Worm (Caenorhabditis elegans) whole organism, early embryonic: ENCODE data around the gene rga-4.

ENCODE experiments used
- aly-1 ChIP-seq: sonication (generic microtip); optimal IDR thresholded peaks from 2 replicates; lab custom pipeline; 2016; ENCODE audit warnings: missing genetic modification characterization, missing compliant biosample characterization
- ama-1 ChIP-seq: fragments of 150-350 bp; optimal IDR thresholded peaks from 2 replicates; lab custom pipeline; 2014
- ceh-13 ChIP-seq: fragments of 200-800 bp; sonication (Bioruptor generic); optimal IDR thresholded peaks from 2 replicates; lab custom pipeline; 2018; ENCODE audit warnings: mild to moderate bottlenecking, missing genetic modification characterization, missing compliant biosample characterization
- ceh-36 ChIP-seq: sonication (generic microtip); optimal IDR thresholded peaks from 2 replicates; lab custom pipeline; 2016; ENCODE audit warnings: missing genetic modification characterization, inconsistent platforms, missing compliant biosample characterization
- flt-1 ChIP-seq: fragments of 200-800 bp; sonication (Bioruptor generic); IDR thresholded peaks from 2 replicates; pipeline ENCODE4 v1.3.6; 2022; ENCODE audit warnings: missing genetic modification characterization, missing compliant biosample characterization
- hmbx-1 ChIP-seq: sonication (generic microtip); optimal IDR thresholded peaks from 2 replicates; lab custom pipeline; 2016; ENCODE audit warnings: mild to moderate bottlenecking, missing genetic modification characterization, missing compliant biosample characterization
- pes-1 ChIP-seq: fragments of 200-800 bp; sonication (Bioruptor generic); IDR thresholded peaks from 2 replicates; pipeline ENCODE4 v1.3.6; 2022; ENCODE audit warnings: missing genetic modification reagents, missing genetic modification characterization, missing compliant biosample characterization
- scrt-1 ChIP-seq: fragments of 200-800 bp; sonication (Bioruptor generic); IDR thresholded peaks from 2 replicates; pipeline ENCODE4 v1.3.6; 2022; ENCODE audit warnings: missing genetic modification characterization, missing compliant biosample characterization
- tbx-37 ChIP-seq: fragments of 200-800 bp; sonication (Bioruptor generic); conservative IDR thresholded peaks from 2 replicates; pipeline ENCODE4 v1.3.6; 2022; ENCODE audit warnings: missing genetic modification reagents, missing genetic modification characterization, missing compliant biosample characterization

DNA sequence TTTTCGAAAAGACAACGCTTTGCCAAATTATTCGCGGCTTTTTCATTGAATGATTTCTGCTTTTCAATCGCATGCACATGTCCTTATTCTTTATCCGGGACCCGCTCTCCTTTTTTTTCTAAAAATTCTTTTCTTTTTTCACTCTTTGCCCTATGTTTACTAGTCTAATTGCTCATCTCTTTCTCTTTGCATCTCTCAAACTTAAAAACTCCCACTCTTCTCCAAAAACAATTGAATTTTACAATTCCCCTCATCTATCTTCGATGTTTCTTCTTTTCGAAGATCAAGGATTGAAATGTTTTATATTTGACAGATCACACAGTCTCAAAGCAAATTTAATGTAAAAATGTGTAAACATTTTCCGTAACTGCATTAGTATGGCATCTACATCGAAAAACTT lies 45.4 kb downstream of the rga-4 start:
- TF ChIP-seq scrt-1 (GFP tag; lab: Robert Waterston, UW) (no peak), ceh-36 (tag; lab: Kevin White, UChicago) (no peak), flt-1 (GFP tag; lab: Robert Waterston, UW) (no peak), ceh-13 (GFP tag; lab: Kevin White, UChicago) (no peak), ama-1 (lab: Kevin White, UChicago) (no peak), aly-1 (tag; lab: Kevin White, UChicago) (no peak), hmbx-1 (no peak), pes-1 (GFP tag; lab: Robert Waterston, UW) (no peak), tbx-37 (no peak)
